ENCODE assay signal across 1 fruit fly cellular context in the genomic region with DNA sequence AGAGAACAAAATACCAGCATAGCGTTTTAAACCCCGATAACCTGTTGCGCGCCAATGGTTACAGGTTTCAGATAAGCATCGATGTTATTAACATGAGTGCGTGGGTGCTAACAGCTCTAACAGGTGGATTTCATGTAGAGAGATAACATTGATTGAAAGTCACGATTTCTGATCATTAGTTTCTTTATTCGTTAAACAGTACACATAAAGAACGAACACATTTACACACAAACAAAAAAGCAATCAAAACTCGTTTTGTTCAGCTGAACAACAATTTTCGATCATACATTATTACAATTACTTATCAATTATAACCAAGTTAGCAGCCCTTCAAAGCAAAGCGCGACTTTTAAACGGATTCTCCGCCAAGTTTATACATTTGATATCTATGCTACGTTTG.
A peak's percentile ranks its signal among the peaks of the same experiment; 100 is the strongest.
TF ChIP-seq lines count a peak whose summit lies in the region.

No protein-coding gene starts in this region.

TF ChIP-seq in whole organism, embryonic, 481 proteins besides CTCF, POLR2A, EP300 and RAD21 (continued from another document and continues in another):
- no peak for TF ChIP-seq dimm (GFP tag; IDR thresholded peaks at IDR 0.05; lab: Robert Waterston, UW)
- TF ChIP-seq CG11085 (GFP tag; IDR thresholded peaks at IDR 0.05; lab: Robert Waterston, UW) = no peak
- no peak for TF ChIP-seq Oaz (GFP tag; IDR thresholded peaks at IDR 0.05; lab: Robert Waterston, UW)
- TF ChIP-seq CG12659 (GFP tag; optimal IDR thresholded peaks at IDR 0.05; lab: Kevin White, UChicago) = peak; percentile 37
- no peak for TF ChIP-seq Jarid2 (GFP tag; optimal IDR thresholded peaks at IDR 0.05; lab: Kevin White, UChicago)
- TF ChIP-seq exex (tag; optimal IDR thresholded peaks at IDR 0.05; lab: Kevin White, UChicago) = no peak
- peak; percentile 63 for TF ChIP-seq CG15601 (tag; optimal IDR thresholded peaks at IDR 0.05; lab: Kevin White, UChicago)
- TF ChIP-seq shn (GFP tag; optimal IDR thresholded peaks at IDR 0.05; lab: Kevin White, UChicago) = no peak
- no peak for TF ChIP-seq caup (GFP tag; optimal IDR thresholded peaks at IDR 0.05; lab: Kevin White, UChicago; ENCODE audit: severe bottlenecking)
- peak; percentile 5 for TF ChIP-seq CG7556 (GFP tag; optimal IDR thresholded peaks at IDR 0.05; lab: Kevin White, UChicago)
- TF ChIP-seq CG17186 (GFP tag; optimal IDR thresholded peaks at IDR 0.05; lab: Kevin White, UChicago) = peak; percentile 37
- no peak for TF ChIP-seq CG5180 (GFP tag; optimal IDR thresholded peaks at IDR 0.05; lab: Kevin White, UChicago)
- no peak for TF ChIP-seq slou (GFP tag; optimal IDR thresholded peaks at IDR 0.05; lab: Kevin White, UChicago)
- no peak for TF ChIP-seq h (optimal IDR thresholded peaks at IDR 0.05; lab: Kevin White, UChicago)
- TF ChIP-seq CG10274 (GFP tag; optimal IDR thresholded peaks at IDR 0.05; lab: Kevin White, UChicago) = no peak
- TF ChIP-seq hth (optimal IDR thresholded peaks at IDR 0.05; lab: Kevin White, UChicago) = no peak
- TF ChIP-seq CG10267 (tag; optimal IDR thresholded peaks at IDR 0.05; lab: Kevin White, UChicago) = peak; percentile 42
- no peak for TF ChIP-seq CG17612 (GFP tag; IDR thresholded peaks at IDR 0.05; lab: Robert Waterston, UW)
- no peak for TF ChIP-seq hbn (GFP tag; IDR thresholded peaks at IDR 0.05; lab: Robert Waterston, UW; ENCODE audit: partially characterized antibody)
- TF ChIP-seq Dad (GFP tag; optimal IDR thresholded peaks at IDR 0.05; lab: Kevin White, UChicago) = peak; percentile 18
- peak; percentile 26 for TF ChIP-seq Nf-YC (tag; optimal IDR thresholded peaks at IDR 0.05; lab: Kevin White, UChicago)
- no peak for TF ChIP-seq pros (GFP tag; optimal IDR thresholded peaks at IDR 0.05; lab: Kevin White, UChicago)
- no peak for TF ChIP-seq nerfin-2 (GFP tag; IDR thresholded peaks at IDR 0.05; lab: Robert Waterston, UW; ENCODE audit: partially characterized antibody)
- no peak for TF ChIP-seq ewg (GFP tag; optimal IDR thresholded peaks at IDR 0.05; lab: Kevin White, UChicago)
- no peak for TF ChIP-seq D19B (GFP tag; optimal IDR thresholded peaks at IDR 0.05; lab: Kevin White, UChicago)
- no peak for TF ChIP-seq CG4730 (GFP tag; IDR thresholded peaks at IDR 0.05; lab: Robert Waterston, UW)
- TF ChIP-seq mirr (GFP tag; optimal IDR thresholded peaks at IDR 0.05; lab: Kevin White, UChicago) = peak; percentile 38
- TF ChIP-seq sd (tag; optimal IDR thresholded peaks at IDR 0.05; lab: Kevin White, UChicago) = no peak
- peak; percentile 95 for TF ChIP-seq E2f2 (GFP tag; IDR thresholded peaks at IDR 0.05; lab: Robert Waterston, UW)
- TF ChIP-seq sima (GFP tag; optimal IDR thresholded peaks at IDR 0.05; lab: Kevin White, UChicago) = no peak
- TF ChIP-seq CG6272 (GFP tag; IDR thresholded peaks at IDR 0.05; lab: Robert Waterston, UW) = no peak
- TF ChIP-seq CG34224 (GFP tag; IDR thresholded peaks at IDR 0.05; lab: Robert Waterston, UW; ENCODE audit: partially characterized antibody) = no peak
- peak; percentile 95 for TF ChIP-seq sr (GFP tag; IDR thresholded peaks at IDR 0.05; lab: Robert Waterston, UW)
- TF ChIP-seq Oli (tag; optimal IDR thresholded peaks at IDR 0.05; lab: Kevin White, UChicago) = no peak
- TF ChIP-seq Gug (GFP tag; IDR thresholded peaks at IDR 0.05; lab: Robert Waterston, UW) = no peak
- TF ChIP-seq psq (GFP tag; optimal IDR thresholded peaks at IDR 0.05; lab: Kevin White, UChicago) = no peak
- TF ChIP-seq Chrac-16 (GFP tag; optimal IDR thresholded peaks at IDR 0.05; lab: Kevin White, UChicago) = peak; percentile 22
- no peak for TF ChIP-seq CG42726 (GFP tag; IDR thresholded peaks at IDR 0.05; lab: Robert Waterston, UW; ENCODE audit: partially characterized antibody)
- TF ChIP-seq CG10565 (GFP tag; optimal IDR thresholded peaks at IDR 0.05; lab: Kevin White, UChicago) = no peak
- no peak for TF ChIP-seq CG17912 (GFP tag; optimal IDR thresholded peaks at IDR 0.05; lab: Kevin White, UChicago)
- TF ChIP-seq peb (GFP tag; IDR thresholded peaks at IDR 0.05; lab: Robert Waterston, UW) = no peak
- no peak for TF ChIP-seq tna (GFP tag; IDR thresholded peaks at IDR 0.05; lab: Robert Waterston, UW; ENCODE audit: partially characterized antibody)
- no peak for TF ChIP-seq tll (GFP tag; optimal IDR thresholded peaks at IDR 0.05; lab: Kevin White, UChicago)
- no peak for TF ChIP-seq CG12071 (GFP tag; optimal IDR thresholded peaks at IDR 0.05; lab: Kevin White, UChicago)
- no peak for TF ChIP-seq luna (GFP tag; optimal IDR thresholded peaks at IDR 0.05; lab: Kevin White, UChicago)
- TF ChIP-seq abd-A (tag; optimal IDR thresholded peaks at IDR 0.05; lab: Kevin White, UChicago) = no peak
- TF ChIP-seq ranshi (GFP tag; IDR thresholded peaks at IDR 0.05; lab: Robert Waterston, UW) = no peak
- TF ChIP-seq gfzf (GFP tag; optimal IDR thresholded peaks at IDR 0.05; lab: Kevin White, UChicago) = peak; percentile 32
- no peak for TF ChIP-seq B-H1 (GFP tag; IDR thresholded peaks at IDR 0.05; lab: Robert Waterston, UW)
- TF ChIP-seq fd96Cb (tag; optimal IDR thresholded peaks at IDR 0.05; lab: Kevin White, UChicago) = no peak
- TF ChIP-seq Hand (GFP tag; optimal IDR thresholded peaks at IDR 0.05; lab: Kevin White, UChicago) = no peak
- peak; percentile 41 for TF ChIP-seq CG17359 (tag; optimal IDR thresholded peaks at IDR 0.05; lab: Kevin White, UChicago)
- TF ChIP-seq Atf-2 (GFP tag; optimal IDR thresholded peaks at IDR 0.05; lab: Kevin White, UChicago) = no peak
- TF ChIP-seq CG10147 (GFP tag; optimal IDR thresholded peaks at IDR 0.05; lab: Kevin White, UChicago) = peak; percentile 51
- TF ChIP-seq Fer2 (tag; optimal IDR thresholded peaks at IDR 0.05; lab: Kevin White, UChicago) = no peak
- TF ChIP-seq CG15269 (tag; optimal IDR thresholded peaks at IDR 0.05; lab: Kevin White, UChicago) = peak; percentile 38
- no peak for TF ChIP-seq CG8765 (GFP tag; IDR thresholded peaks at IDR 0.05; lab: Robert Waterston, UW)
- TF ChIP-seq CG11398 (GFP tag; optimal IDR thresholded peaks at IDR 0.05; lab: Kevin White, UChicago) = no peak
- TF ChIP-seq schlank (tag; optimal IDR thresholded peaks at IDR 0.05; lab: Kevin White, UChicago) = no peak
- no peak for TF ChIP-seq CG14014 (GFP tag; IDR thresholded peaks at IDR 0.05; lab: Robert Waterston, UW)
- no peak for TF ChIP-seq Sox100B (GFP tag; optimal IDR thresholded peaks at IDR 0.05; lab: Kevin White, UChicago)
- 0 out of 3 replicates have a peak, but pooled peaks have one; percentile 29 for TF ChIP-seq zfh1 (GFP tag; IDR thresholded peaks at IDR 0.05; lab: Robert Waterston, UW)
- no peak for TF ChIP-seq ATbp (GFP tag; optimal IDR thresholded peaks at IDR 0.05; lab: Kevin White, UChicago)
- no peak for TF ChIP-seq btn (GFP tag; optimal IDR thresholded peaks at IDR 0.05; lab: Kevin White, UChicago)
- no peak for TF ChIP-seq tx (GFP tag; optimal IDR thresholded peaks at IDR 0.05; lab: Kevin White, UChicago)
- TF ChIP-seq CG30020 (tag; optimal IDR thresholded peaks at IDR 0.05; lab: Kevin White, UChicago) = no peak
- TF ChIP-seq grau (tag; optimal IDR thresholded peaks at IDR 0.05; lab: Kevin White, UChicago) = peak; percentile 24
- no peak for TF ChIP-seq CG32532 (GFP tag; IDR thresholded peaks at IDR 0.05; lab: Robert Waterston, UW)
- no peak for TF ChIP-seq CG10959 (GFP tag; IDR thresholded peaks at IDR 0.05; lab: Robert Waterston, UW)
- TF ChIP-seq C15 (GFP tag; IDR thresholded peaks at IDR 0.05; lab: Robert Waterston, UW) = no peak
- TF ChIP-seq CG14667 (GFP tag; IDR thresholded peaks at IDR 0.05; lab: Robert Waterston, UW) = no peak
- peak; percentile 45 for TF ChIP-seq CG2116 (GFP tag; optimal IDR thresholded peaks at IDR 0.05; lab: Kevin White, UChicago)
- peak; percentile 8 for TF ChIP-seq CG18011 (GFP tag; optimal IDR thresholded peaks at IDR 0.05; lab: Kevin White, UChicago)
- no peak for TF ChIP-seq emc (GFP tag; optimal IDR thresholded peaks at IDR 0.05; lab: Kevin White, UChicago)
- TF ChIP-seq CG15479 (GFP tag; optimal IDR thresholded peaks at IDR 0.05; lab: Kevin White, UChicago) = no peak
- TF ChIP-seq lilli (GFP tag; optimal IDR thresholded peaks at IDR 0.05; lab: Kevin White, UChicago) = peak; percentile 58
- no peak for TF ChIP-seq gt (GFP tag; IDR thresholded peaks at IDR 0.05; lab: Robert Waterston, UW)
- TF ChIP-seq CG2875 (GFP tag; optimal IDR thresholded peaks at IDR 0.05; lab: Kevin White, UChicago) = no peak
- TF ChIP-seq Hmr (GFP tag; optimal IDR thresholded peaks at IDR 0.05; lab: Kevin White, UChicago) = no peak
- no peak for TF ChIP-seq trh (GFP tag; optimal IDR thresholded peaks at IDR 0.05; lab: Kevin White, UChicago)
- TF ChIP-seq salm (tag; optimal IDR thresholded peaks at IDR 0.05; lab: Kevin White, UChicago) = no peak
- peak; percentile 22 for TF ChIP-seq Dip3 (GFP tag; optimal IDR thresholded peaks at IDR 0.05; lab: Kevin White, UChicago)
- no peak for TF ChIP-seq tgo (GFP tag; IDR thresholded peaks at IDR 0.05; lab: Robert Waterston, UW)
- TF ChIP-seq HLH3B (GFP tag; IDR thresholded peaks at IDR 0.05; lab: Robert Waterston, UW) = no peak
- TF ChIP-seq CG7963 (GFP tag; IDR thresholded peaks at IDR 0.05; lab: Robert Waterston, UW; ENCODE audit: partially characterized antibody) = no peak
- no peak for TF ChIP-seq CG2889 (GFP tag; IDR thresholded peaks at IDR 0.05; lab: Robert Waterston, UW)
- TF ChIP-seq crol (GFP tag; IDR thresholded peaks at IDR 0.05; lab: Robert Waterston, UW) = no peak
- TF ChIP-seq Doc2 (GFP tag; IDR thresholded peaks at IDR 0.05; lab: Robert Waterston, UW) = no peak
- TF ChIP-seq Atf6 (GFP tag; IDR thresholded peaks at IDR 0.05; lab: Robert Waterston, UW) = no peak
- TF ChIP-seq pfk (GFP tag; optimal IDR thresholded peaks at IDR 0.05; lab: Kevin White, UChicago) = no peak
- no peak for TF ChIP-seq zen2 (GFP tag; IDR thresholded peaks at IDR 0.05; lab: Robert Waterston, UW; ENCODE audit: partially characterized antibody)
- no peak for TF ChIP-seq fd102C (GFP tag; optimal IDR thresholded peaks at IDR 0.05; lab: Kevin White, UChicago)
- TF ChIP-seq pan (optimal IDR thresholded peaks at IDR 0.05; lab: Kevin White, UChicago) = no peak
- TF ChIP-seq pan (GFP tag; optimal IDR thresholded peaks at IDR 0.05 in 1 of 2, IDR thresholded peaks at IDR 0.05 in 1 of 2) = peak in 1 of 2 experiments; percentile 36
- no peak for TF ChIP-seq Opbp (GFP tag; IDR thresholded peaks at IDR 0.05; lab: Robert Waterston, UW; ENCODE audit: partially characterized antibody)
- TF ChIP-seq B-H2 (GFP tag; optimal IDR thresholded peaks at IDR 0.05; lab: Kevin White, UChicago) = peak; percentile 41
- TF ChIP-seq CG11560 (tag; IDR thresholded peaks at IDR 0.05; lab: Robert Waterston, UW) = no peak
- no peak for TF ChIP-seq Sin3A (optimal IDR thresholded peaks at IDR 0.05; lab: Kevin White, UChicago)
- TF ChIP-seq eve (GFP tag; optimal IDR thresholded peaks at IDR 0.05; lab: Kevin White, UChicago) = no peak
- no peak for TF ChIP-seq MTF-1 (GFP tag; optimal IDR thresholded peaks at IDR 0.05; lab: Kevin White, UChicago; ENCODE audit: borderline replicate concordance)
- no peak for TF ChIP-seq HHEX (GFP tag; optimal IDR thresholded peaks at IDR 0.05; lab: Kevin White, UChicago)
- TF ChIP-seq NK7.1 (GFP tag; optimal IDR thresholded peaks at IDR 0.05; lab: Kevin White, UChicago) = no peak
- TF ChIP-seq croc (GFP tag; conservative IDR thresholded peaks at IDR 0.05; lab: Robert Waterston, UW) = no peak
- peak; percentile 11 for TF ChIP-seq Max (GFP tag; optimal IDR thresholded peaks at IDR 0.05; lab: Kevin White, UChicago)
- TF ChIP-seq wek (GFP tag; optimal IDR thresholded peaks at IDR 0.05; lab: Kevin White, UChicago) = no peak
- no peak for TF ChIP-seq bbx (GFP tag; IDR thresholded peaks at IDR 0.05; lab: Robert Waterston, UW; ENCODE audit: partially characterized antibody)
- no peak for TF ChIP-seq CG12942 (GFP tag; optimal IDR thresholded peaks at IDR 0.05; lab: Kevin White, UChicago)
- TF ChIP-seq CG18599 (GFP tag; optimal IDR thresholded peaks at IDR 0.05; lab: Kevin White, UChicago) = peak; percentile 58
- no peak for TF ChIP-seq nau (GFP tag; optimal IDR thresholded peaks at IDR 0.05; lab: Kevin White, UChicago)
- TF ChIP-seq prd (optimal IDR thresholded peaks at IDR 0.05; lab: Kevin White, UChicago) = no peak
- TF ChIP-seq prd (GFP tag; IDR thresholded peaks at IDR 0.05; lab: Robert Waterston, UW) = no peak
- TF ChIP-seq inv (GFP tag; IDR thresholded peaks at IDR 0.05; lab: Robert Waterston, UW; ENCODE audit: partially characterized antibody) = no peak
- peak; percentile 10 for TF ChIP-seq CG13894 (tag; optimal IDR thresholded peaks at IDR 0.05; lab: Kevin White, UChicago)
- no peak for TF ChIP-seq CG9727 (GFP tag; optimal IDR thresholded peaks at IDR 0.05; lab: Kevin White, UChicago)
- TF ChIP-seq tin (GFP tag; optimal IDR thresholded peaks at IDR 0.05; lab: Kevin White, UChicago) = peak; percentile 35
- no peak for TF ChIP-seq toy (GFP tag; IDR thresholded peaks at IDR 0.05; lab: Robert Waterston, UW)
- TF ChIP-seq CkIIα-i1 (GFP tag; IDR thresholded peaks at IDR 0.05; lab: Robert Waterston, UW) = no peak
- TF ChIP-seq bsh (GFP tag; optimal IDR thresholded peaks at IDR 0.05; lab: Kevin White, UChicago) = peak in 1 of 2 experiments; percentile 37
- TF ChIP-seq seq (GFP tag; IDR thresholded peaks at IDR 0.05; lab: Robert Waterston, UW) = no peak
- TF ChIP-seq gem (tag; optimal IDR thresholded peaks at IDR 0.05; lab: Kevin White, UChicago) = peak; percentile 57
- TF ChIP-seq zfh2 (GFP tag; optimal IDR thresholded peaks at IDR 0.05; lab: Kevin White, UChicago) = peak; percentile 38
- TF ChIP-seq CG17829 (tag; optimal IDR thresholded peaks at IDR 0.05; lab: Kevin White, UChicago) = peak; percentile 20
- TF ChIP-seq stwl (tag; optimal IDR thresholded peaks at IDR 0.05; lab: Kevin White, UChicago) = peak; percentile 7
- TF ChIP-seq MESR4 (GFP tag; optimal IDR thresholded peaks at IDR 0.05; lab: Kevin White, UChicago) = no peak
- no peak for TF ChIP-seq CG8944 (GFP tag; optimal IDR thresholded peaks at IDR 0.05; lab: Kevin White, UChicago)
- no peak for TF ChIP-seq fd64A (GFP tag; optimal IDR thresholded peaks at IDR 0.05; lab: Kevin White, UChicago)
- no peak for TF ChIP-seq insv (GFP tag; optimal IDR thresholded peaks at IDR 0.05; lab: Kevin White, UChicago)
- no peak for TF ChIP-seq CG17361 (GFP tag; IDR thresholded peaks at IDR 0.05; lab: Robert Waterston, UW)
- TF ChIP-seq ind (GFP tag; optimal IDR thresholded peaks at IDR 0.05; lab: Kevin White, UChicago) = peak; percentile 35
- TF ChIP-seq CG1529 (GFP tag; optimal IDR thresholded peaks at IDR 0.05; lab: Kevin White, UChicago) = no peak
- TF ChIP-seq odd (GFP tag; optimal IDR thresholded peaks at IDR 0.05; lab: Kevin White, UChicago) = no peak
- no peak for TF ChIP-seq TFAM (GFP tag; optimal IDR thresholded peaks at IDR 0.05; lab: Kevin White, UChicago)
